Fruit fly (Drosophila melanogaster) whole organism: ENCODE results near the gene Or22a.

Source experiments
- CG8478 ChIP-seq: fragments of >200 bp; optimal IDR thresholded peaks from 2 replicates; lab custom pipeline; 2018; ENCODE audit warnings: inconsistent platforms
- pan ChIP-seq: fragments of >200 bp; optimal IDR thresholded peaks from 2 replicates; lab custom pipeline; 2017
- psq ChIP-seq: fragments of >200 bp; optimal IDR thresholded peaks from 2 replicates; lab custom pipeline; 2017
- usp ChIP-seq: fragments of >200 bp; optimal IDR thresholded peaks from 2 replicates; lab custom pipeline; 2017; ENCODE audit warnings: missing biosample characterization, missing genetic modification characterization, mixed read lengths

dm6 chr2L:1493770-1494169 is 26.5 kb upstream of the Or22a start, which contains the start of gene CG33128:
- no peak for TF ChIP-seq psq (lab: Kevin White, UChicago)
- TF ChIP-seq CG8478 = no peak
- TF ChIP-seq usp (GFP tag; lab: Kevin White, UChicago) = no peak
- no peak for TF ChIP-seq pan
